Worm (Caenorhabditis elegans) whole organism, L4 larva: ENCODE measurements around the gene Y43F8B.12.

Experiments used
- ama-1 ChIP-seq: fragments of 150-350 bp; optimal IDR thresholded peaks from 2 replicates; lab custom pipeline; 2014; ENCODE audit warnings: inconsistent platforms, mixed read lengths
- ceh-82 ChIP-seq: sonication (generic microtip); optimal IDR thresholded peaks from 2 replicates; lab custom pipeline; 2017; ENCODE audit warnings: missing biosample characterization, missing genetic modification characterization
- mep-1 ChIP-seq: fragments of 150-350 bp; sonication (generic microtip); optimal IDR thresholded peaks from 3 replicates; lab custom pipeline; 2014; ENCODE audit warnings: missing biosample characterization, missing genetic modification characterization
- nhr-41 ChIP-seq: fragments of 200-800 bp; sonication (Bioruptor generic); IDR thresholded peaks from 2 replicates; pipeline ENCODE4 v1.3.6; 2022; ENCODE audit warnings: missing genetic modification reagents, missing genetic modification characterization, missing compliant biosample characterization
- nhr-77 ChIP-seq: fragments of 150-350 bp; optimal IDR thresholded peaks from 2 replicates; lab custom pipeline; 2014; ENCODE audit warnings: missing biosample characterization, missing genetic modification characterization
- pha-4 ChIP-seq, 2 experiments: fragments of 150-350 bp in 1 of 2; fragments of 200-800 bp in 1 of 2; sonication (Bioruptor generic) in 1 of 2; IDR thresholded peaks in 1 of 2; optimal IDR thresholded peaks in 1 of 2; 2 replicates each; pipeline versions ENCODE4 v1.3.6 to Lab custom; 2014 to 2022; ENCODE audit warnings: missing genetic modification characterization in 2 of 2, missing genetic modification reagents in 2 of 2, missing biosample characterization in 1 of 2, missing compliant biosample characterization in 1 of 2
- php-3 ChIP-seq: fragments of 200-800 bp; sonication (Bioruptor generic); IDR thresholded peaks from 2 replicates; pipeline ENCODE4 v1.3.6; 2022; ENCODE audit warnings: missing genetic modification reagents, missing genetic modification characterization, missing compliant biosample characterization
- snpc-1.2 ChIP-seq: fragments of 200-800 bp; sonication (Bioruptor generic); IDR thresholded peaks from 2 replicates; pipeline ENCODE4 v1.3.6; 2022; ENCODE audit warnings: missing genetic modification reagents, missing genetic modification characterization, missing compliant biosample characterization
- zip-2 ChIP-seq: fragments of 150-350 bp; optimal IDR thresholded peaks from 2 replicates; lab custom pipeline; 2014; ENCODE audit warnings: missing biosample characterization, missing genetic modification characterization

DNA sequence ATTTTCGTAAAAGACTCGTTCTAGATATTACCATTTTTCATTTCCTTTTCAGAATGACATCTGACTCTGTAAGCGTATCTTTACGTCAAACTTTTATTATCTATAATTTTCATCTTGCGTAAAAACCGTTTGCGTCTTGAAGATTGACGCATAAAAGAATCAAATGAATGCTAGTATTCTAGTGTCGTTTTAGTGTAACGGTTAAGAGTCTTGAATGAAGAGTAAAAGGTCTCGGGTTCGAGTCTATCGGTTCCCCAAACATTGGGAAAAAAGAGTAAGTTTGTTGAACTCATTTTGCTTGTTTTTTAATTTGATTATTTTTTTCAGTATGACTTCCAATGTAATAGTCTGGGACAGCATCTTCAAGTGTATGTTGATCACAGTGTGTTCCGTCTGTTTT, 16.3 kb downstream of the Y43F8B.12 start, which contains the start of gene Y43F8B.17:
- TF ChIP-seq snpc-1.2: no peak
- TF ChIP-seq zip-2 (tag; lab: Kevin White, UChicago): no peak
- no peak for TF ChIP-seq ama-1 (lab: Kevin White, UChicago)
- TF ChIP-seq pha-4 (GFP tag; IDR thresholded peaks at IDR 0.05; lab: Robert Waterston, UW): no peak
- TF ChIP-seq pha-4 (tag; optimal IDR thresholded peaks at IDR 0.05; lab: Kevin White, UChicago): no peak
- TF ChIP-seq nhr-41 (GFP tag; lab: Robert Waterston, UW): no peak
- no peak for TF ChIP-seq mep-1 (tag; lab: Kevin White, UChicago)
- TF ChIP-seq php-3: no peak
- no peak for TF ChIP-seq ceh-82
- no peak for TF ChIP-seq nhr-77 (tag; lab: Kevin White, UChicago)
